Fruit fly (Drosophila melanogaster) whole organism, adult: ENCODE results near the gene CG12236.

Experiments
- CG11617 ChIP-seq: fragments of 200-800 bp; sonication (Bioruptor generic); optimal IDR thresholded peaks from 2 replicates; lab custom pipeline; 2017; ENCODE audit warnings: mild to moderate bottlenecking, missing biosample characterization, missing genetic modification reagents, missing genetic modification characterization
- CG12768 ChIP-seq: fragments of 200-800 bp; sonication (Bioruptor generic); optimal IDR thresholded peaks from 2 replicates; lab custom pipeline; 2017; ENCODE audit warnings: missing biosample characterization, missing genetic modification characterization, mild to moderate bottlenecking, moderate library complexity, missing genetic modification reagents
- CG14711 ChIP-seq: fragments of 200-800 bp; sonication (Bioruptor generic); optimal IDR thresholded peaks from 2 replicates; lab custom pipeline; 2018; ENCODE audit warnings: missing biosample characterization, mild to moderate bottlenecking, missing genetic modification characterization, moderate library complexity
- CG1620 ChIP-seq: fragments of 200-800 bp; sonication (Bioruptor generic); optimal IDR thresholded peaks from 2 replicates; lab custom pipeline; 2016; ENCODE audit warnings: missing biosample characterization, missing genetic modification characterization
- CG33017 ChIP-seq: fragments of 200-800 bp; sonication (Bioruptor generic); optimal IDR thresholded peaks from 2 replicates; lab custom pipeline; 2018; ENCODE audit warnings: missing biosample characterization, mild to moderate bottlenecking, missing genetic modification characterization, moderate library complexity
- CG5204 ChIP-seq: fragments of 200-800 bp; sonication (Bioruptor generic); optimal IDR thresholded peaks from 2 replicates; lab custom pipeline; 2016; ENCODE audit warnings: missing biosample characterization, missing genetic modification characterization
- CG7045 ChIP-seq: fragments of 200-800 bp; sonication (Bioruptor generic); optimal IDR thresholded peaks from 2 replicates; lab custom pipeline; 2017; ENCODE audit warnings: missing biosample characterization, mild to moderate bottlenecking, missing genetic modification characterization
- CG7101 ChIP-seq: fragments of 200-800 bp; sonication (Bioruptor generic); optimal IDR thresholded peaks from 2 replicates; lab custom pipeline; 2018; ENCODE audit warnings: missing biosample characterization, mild to moderate bottlenecking, missing genetic modification characterization, moderate library complexity
- Clk ChIP-seq: fragments of 200-800 bp; sonication (Bioruptor generic); optimal IDR thresholded peaks from 2 replicates; lab custom pipeline; 2017; ENCODE audit warnings: missing biosample characterization, missing genetic modification characterization
- Crg-1 ChIP-seq: fragments of 200-800 bp; sonication (Bioruptor generic); optimal IDR thresholded peaks from 2 replicates; lab custom pipeline; 2016; ENCODE audit warnings: missing biosample characterization, missing genetic modification characterization
- Hr96 ChIP-seq: fragments of 200-800 bp; sonication (Bioruptor generic); optimal IDR thresholded peaks from 2 replicates; lab custom pipeline; 2016; ENCODE audit warnings: missing biosample characterization, missing genetic modification characterization
- Mnt ChIP-seq: fragments of 200-800 bp; sonication (Bioruptor generic); optimal IDR thresholded peaks from 2 replicates; lab custom pipeline; 2016; ENCODE audit warnings: missing biosample characterization, mild to moderate bottlenecking, missing genetic modification characterization
- bab1 ChIP-seq: fragments of 200-800 bp; sonication (Bioruptor generic); optimal IDR thresholded peaks from 3 replicates; lab custom pipeline; 2019; ENCODE audit warnings: missing biosample characterization, mild to moderate bottlenecking, missing genetic modification characterization, moderate library complexity
- cic ChIP-seq: fragments of 200-800 bp; sonication (Bioruptor generic); optimal IDR thresholded peaks from 2 replicates; lab custom pipeline; 2017; ENCODE audit warnings: missing biosample characterization, mild to moderate bottlenecking, missing genetic modification characterization, moderate library complexity
- cnc ChIP-seq, 2 experiments: fragments of >200 bp; optimal IDR thresholded peaks; 2 replicates each; lab custom pipeline; 2017
- kay ChIP-seq: fragments of 200-800 bp; sonication (Bioruptor generic); peaks from one replicate; lab custom pipeline; 2016; ENCODE audit warnings: missing biosample characterization, missing genetic modification characterization, borderline replicate concordance
- ovo ChIP-seq: fragments of 200-800 bp; sonication (Bioruptor generic); optimal IDR thresholded peaks from 2 replicates; lab custom pipeline; 2016; ENCODE audit warnings: missing biosample characterization, missing genetic modification characterization
- pad ChIP-seq: fragments of 200-800 bp; sonication (Bioruptor generic); optimal IDR thresholded peaks from 3 replicates; lab custom pipeline; 2017; ENCODE audit warnings: missing biosample characterization, missing genetic modification characterization, mild to moderate bottlenecking, moderate library complexity, missing genetic modification reagents
- tj ChIP-seq: fragments of 200-800 bp; sonication (Bioruptor generic); optimal IDR thresholded peaks from 3 replicates; lab custom pipeline; 2017; ENCODE audit warnings: missing biosample characterization, mild to moderate bottlenecking, missing genetic modification characterization, moderate library complexity
- toe ChIP-seq: fragments of 200-800 bp; sonication (Bioruptor generic); optimal IDR thresholded peaks from 2 replicates; lab custom pipeline; 2016; ENCODE audit warnings: missing biosample characterization, missing genetic modification characterization

CG12236 gene

DNA sequence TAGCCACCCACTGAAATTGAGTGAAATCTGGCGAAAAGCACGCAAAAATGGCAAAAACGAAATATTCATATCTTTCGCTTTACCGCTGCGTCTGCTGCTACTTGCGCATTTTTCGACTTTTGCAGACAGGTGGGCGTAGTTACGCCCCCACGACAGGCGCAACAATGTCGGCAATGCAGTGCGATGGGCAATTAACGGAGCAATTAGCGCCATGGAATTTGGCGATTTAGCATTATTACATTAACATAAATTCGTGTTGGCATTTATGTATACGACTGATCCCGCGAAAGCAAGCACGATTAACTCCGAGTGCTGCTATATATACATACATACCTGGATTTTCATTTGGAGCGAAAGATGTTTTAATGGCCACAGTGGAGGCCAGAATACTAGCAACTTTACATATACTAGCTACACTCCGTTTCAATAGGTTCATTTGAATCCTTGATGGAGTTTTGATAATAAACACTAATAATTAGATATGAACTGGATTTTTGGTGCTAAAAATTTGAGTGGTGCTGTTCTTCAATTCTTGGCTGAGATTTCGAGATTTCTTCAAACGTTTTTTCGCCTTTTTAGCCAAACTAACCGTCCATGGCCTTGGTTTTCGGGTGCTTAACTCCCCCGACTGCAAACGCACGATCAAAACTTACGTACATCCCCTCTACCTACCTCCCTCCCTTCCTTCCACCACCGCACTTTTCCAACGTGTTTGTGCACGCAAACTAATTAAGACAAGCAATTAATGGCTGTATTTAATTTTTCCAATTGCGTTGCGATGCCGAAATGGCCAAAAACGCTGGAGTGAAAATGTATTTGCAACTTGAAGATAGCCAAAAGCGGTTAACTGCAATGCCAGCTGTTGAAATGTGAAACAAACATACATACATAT is 10.9 kb upstream of the CG12236 start:
- peak; percentile 17 for TF ChIP-seq CG7101 (tag; lab: Kevin White, UChicago)
- no peak for TF ChIP-seq CG11617
- TF ChIP-seq Crg-1 (GFP tag; lab: Kevin White, UChicago), result no peak
- TF ChIP-seq kay (GFP tag; lab: Kevin White, UChicago), result no peak
- no peak for TF ChIP-seq cnc (optimal IDR thresholded peaks at IDR 0.05; lab: Kevin White, UChicago)
- no peak for TF ChIP-seq CG14711 (tag; lab: Kevin White, UChicago)
- TF ChIP-seq tj (GFP tag; lab: Kevin White, UChicago), result peak; percentile 94

DNA sequence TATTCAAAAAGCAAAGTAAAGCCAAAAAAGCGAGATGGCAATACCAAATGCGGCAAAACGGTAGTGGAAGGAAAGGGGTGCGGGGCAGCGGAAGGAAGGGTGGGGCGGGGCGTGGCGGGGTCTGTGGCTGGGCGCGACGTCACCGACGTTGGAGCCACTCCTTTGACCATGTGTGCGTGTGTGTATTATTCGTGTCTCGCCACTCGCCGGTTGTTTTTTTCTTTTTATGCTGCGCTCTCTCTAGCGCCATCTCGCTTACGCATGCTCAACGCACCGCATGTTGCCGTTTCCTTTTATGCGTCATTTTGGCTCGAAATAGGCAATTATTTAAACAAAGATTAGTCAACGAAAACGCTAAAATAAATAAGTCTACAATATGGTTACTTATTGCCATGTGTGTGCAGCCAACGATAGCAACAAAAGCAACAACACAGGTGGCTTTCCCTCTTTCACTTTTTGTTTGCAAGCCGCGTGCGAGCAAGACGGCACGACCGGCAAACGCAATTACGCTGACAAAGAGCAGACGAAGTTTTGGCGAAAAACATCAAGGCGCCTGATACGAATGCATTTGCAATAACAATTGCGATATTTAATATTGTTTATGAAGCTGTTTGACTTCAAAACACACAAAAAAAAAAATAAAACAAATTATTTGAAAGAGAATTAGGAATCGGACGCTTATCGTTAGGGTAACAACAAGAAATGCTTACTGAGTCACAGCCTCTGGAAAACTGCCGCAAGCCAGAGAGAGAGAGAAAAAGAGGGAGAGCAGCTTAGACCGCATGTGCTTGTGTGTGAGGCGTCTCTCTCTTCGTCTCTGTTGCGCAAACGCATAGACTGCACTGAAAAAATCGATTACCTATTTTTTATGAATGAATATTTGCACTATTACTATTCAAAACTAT is 8.4 kb upstream of the CG12236 start:
- no peak for TF ChIP-seq CG33017 (tag; lab: Kevin White, UChicago)
- TF ChIP-seq CG14711 (tag; lab: Kevin White, UChicago), result peak; percentile 5
- no peak for TF ChIP-seq CG5204
- TF ChIP-seq cic, result no peak
- no peak for TF ChIP-seq CG11617
- no peak for TF ChIP-seq Hr96 (GFP tag; lab: Kevin White, UChicago)
- TF ChIP-seq Mnt (GFP tag; lab: Kevin White, UChicago), result peak; percentile 11
- no peak for TF ChIP-seq CG1620
- no peak for TF ChIP-seq CG12768 (GFP tag; lab: Kevin White, UChicago)
- peak; percentile 30 for TF ChIP-seq kay (GFP tag; lab: Kevin White, UChicago)
- no peak for TF ChIP-seq Clk (GFP tag; lab: Kevin White, UChicago)
- TF ChIP-seq toe (GFP tag; lab: Kevin White, UChicago), result no peak
- no peak for TF ChIP-seq CG7101 (tag; lab: Kevin White, UChicago)
- TF ChIP-seq Crg-1 (GFP tag; lab: Kevin White, UChicago), result no peak
- no peak for TF ChIP-seq CG7045 (GFP tag; lab: Kevin White, UChicago)
- TF ChIP-seq bab1, result peak; percentile 20
- TF ChIP-seq pad (GFP tag; lab: Kevin White, UChicago), result peak; percentile 62
- TF ChIP-seq tj (GFP tag; lab: Kevin White, UChicago), result peak; percentile 75
- TF ChIP-seq ovo, result peak; percentile 25

DNA sequence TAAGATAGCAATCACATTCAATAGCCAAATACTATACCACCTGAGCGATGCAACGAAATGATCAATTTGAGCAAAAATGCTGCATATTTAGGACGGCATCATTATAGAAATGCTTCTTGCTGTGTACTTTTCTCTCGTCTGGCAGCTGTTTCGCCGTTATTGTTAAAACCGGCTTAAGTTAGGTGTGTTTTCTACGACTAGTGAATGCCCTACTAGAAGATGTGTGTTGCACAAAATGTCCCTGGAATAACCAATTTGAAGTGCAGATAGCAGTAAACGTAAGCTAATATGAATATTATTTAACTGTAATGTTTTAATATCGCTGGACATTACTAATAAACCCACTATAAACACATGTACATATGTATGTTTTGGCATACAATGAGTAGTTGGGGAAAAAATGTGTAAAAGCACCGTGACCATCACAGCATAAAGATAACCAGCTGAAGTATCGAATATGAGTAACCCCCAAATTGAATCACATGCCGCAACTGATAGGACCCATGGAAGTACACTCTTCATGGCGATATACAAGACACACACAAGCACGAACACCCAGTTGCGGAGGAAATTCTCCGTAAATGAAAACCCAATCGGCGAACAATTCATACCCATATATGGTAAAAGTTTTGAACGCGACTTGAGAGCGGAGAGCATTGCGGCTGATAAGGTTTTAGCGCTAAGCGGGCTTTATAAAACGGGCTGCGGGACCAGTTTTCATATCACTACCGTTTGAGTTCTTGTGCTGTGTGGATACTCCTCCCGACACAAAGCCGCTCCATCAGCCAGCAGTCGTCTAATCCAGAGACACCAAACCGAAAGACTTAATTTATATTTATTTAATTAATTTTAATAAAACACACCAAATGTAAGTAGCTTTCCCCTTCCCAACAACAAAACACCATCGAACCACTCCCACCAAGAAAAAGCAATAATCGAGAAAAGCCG is 7.5 kb upstream of the CG12236 start, which contains the start of gene Act5C:
TSS of gene Act5C (plus strand) at position 716 of the 948 bp plus-strand sequence.
- TF ChIP-seq Clk (GFP tag; lab: Kevin White, UChicago) (peak; percentile 33), tj (GFP tag; lab: Kevin White, UChicago) (peak; percentile 42), CG14711 (tag; lab: Kevin White, UChicago) (peak; percentile 84), Mnt (GFP tag; lab: Kevin White, UChicago) (peak; percentile 30), CG12768 (GFP tag; lab: Kevin White, UChicago) (peak; percentile 58), CG33017 (tag; lab: Kevin White, UChicago) (peak; percentile 70), pad (GFP tag; lab: Kevin White, UChicago) (peak; percentile 65), ovo (peak; percentile 93), cic (no peak), Crg-1 (GFP tag; lab: Kevin White, UChicago) (peak; percentile 29), CG7101 (tag; lab: Kevin White, UChicago) (peak; percentile 87), Hr96 (GFP tag; lab: Kevin White, UChicago) (peak; percentile 68), toe (GFP tag; lab: Kevin White, UChicago) (peak; percentile 44), CG7045 (GFP tag; lab: Kevin White, UChicago) (peak; percentile 32), CG1620 (peak; percentile 46), kay (GFP tag; lab: Kevin White, UChicago) (no peak), cnc (optimal IDR thresholded peaks at IDR 0.05; lab: Kevin White, UChicago) (no peak), CG5204 (peak; percentile 71), CG11617 (peak; percentile 63), bab1 (peak; percentile 93)

DNA sequence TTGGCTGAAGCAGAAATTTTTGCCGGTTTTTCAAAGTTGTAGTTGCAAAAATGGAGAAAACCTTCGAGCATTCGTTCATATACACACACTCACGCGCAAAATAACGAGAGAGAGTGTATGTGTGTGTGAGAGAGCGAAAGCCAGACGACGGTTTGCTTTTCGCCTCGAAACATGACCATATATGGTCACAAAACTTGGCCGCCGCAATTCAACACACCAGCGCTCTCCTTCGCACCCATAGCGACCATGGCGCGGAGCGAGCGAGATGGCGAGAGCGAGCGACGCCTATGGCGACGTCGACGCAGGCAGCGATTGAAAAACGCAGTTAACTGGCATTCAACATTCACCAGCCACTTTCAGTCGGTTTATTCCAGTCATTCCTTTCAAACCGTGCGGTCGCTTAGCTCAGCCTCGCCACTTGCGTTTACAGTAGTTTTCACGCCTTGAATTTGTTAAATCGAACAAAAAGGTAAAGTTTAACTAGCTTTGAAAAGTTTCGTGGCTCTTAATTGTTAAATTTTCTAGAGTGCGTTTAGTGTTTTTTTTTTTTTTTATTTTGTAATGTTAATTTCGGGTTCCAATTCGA is 6.2 kb upstream of the CG12236 start:
- peak; percentile 45 for TF ChIP-seq CG12768 (GFP tag; lab: Kevin White, UChicago)
- TF ChIP-seq CG11617, result peak; percentile 50
- no peak for TF ChIP-seq Clk (GFP tag; lab: Kevin White, UChicago)
- TF ChIP-seq kay (GFP tag; lab: Kevin White, UChicago), result no peak
- TF ChIP-seq CG1620, result peak; percentile 26
- TF ChIP-seq pad (GFP tag; lab: Kevin White, UChicago), result peak; percentile 89
- peak; percentile 80 for TF ChIP-seq ovo
- no peak for TF ChIP-seq toe (GFP tag; lab: Kevin White, UChicago)
- peak; percentile 87 for TF ChIP-seq tj (GFP tag; lab: Kevin White, UChicago)
- peak; percentile 46 for TF ChIP-seq Crg-1 (GFP tag; lab: Kevin White, UChicago)
- TF ChIP-seq CG14711 (tag; lab: Kevin White, UChicago), result peak; percentile 1
- TF ChIP-seq bab1, result peak; percentile 66
- peak; percentile 18 for TF ChIP-seq CG33017 (tag; lab: Kevin White, UChicago)
- TF ChIP-seq CG7045 (GFP tag; lab: Kevin White, UChicago), result no peak
- peak; percentile 80 for TF ChIP-seq cic
- TF ChIP-seq Mnt (GFP tag; lab: Kevin White, UChicago), result peak; percentile 74
- no peak for TF ChIP-seq CG5204
- peak; percentile 48 for TF ChIP-seq Hr96 (GFP tag; lab: Kevin White, UChicago)
- no peak for TF ChIP-seq cnc (optimal IDR thresholded peaks at IDR 0.05; lab: Kevin White, UChicago)
- peak; percentile 47 for TF ChIP-seq CG7101 (tag; lab: Kevin White, UChicago)
